Worm (Caenorhabditis elegans): ENCODE measurements around the gene nhr-264.
A peak's percentile ranks its signal among the peaks of the same experiment; 100 is the strongest.
"Not testable (repeated sequence)": the region's sequence is repeated elsewhere in the genome, so short reads cannot be mapped to it uniquely, and the experiment has no call there.

nhr-264 gene

ce11 chrIV:9293825-9294224, at the start of gene nhr-264:
Gene nhr-264, minus strand, starts transcription at chrIV:9293925.
- TF ChIP-seq R02D3.7, aly-2, spr-1 (tag; optimal IDR thresholded peaks at IDR 0.05): not testable (repeated sequence)

- TF ChIP-seq D1046.2 (GFP tag; IDR thresholded peaks at IDR 0.05), result no peak
- no peak for TF ChIP-seq daf-16 (GFP tag; optimal IDR thresholded peaks at IDR 0.05)
- TF ChIP-seq daf-16 (tag; optimal IDR thresholded peaks at IDR 0.05), result peak; percentile 90
- no peak for TF ChIP-seq mdt-29 (GFP tag; IDR thresholded peaks at IDR 0.05)
- no peak for TF ChIP-seq daf-19 (GFP tag; conservative IDR thresholded peaks at IDR 0.05)
- TF ChIP-seq madf-5 (GFP tag; IDR thresholded peaks at IDR 0.05), result no peak
- TF ChIP-seq snpc-1.2 (GFP tag; IDR thresholded peaks at IDR 0.05), result no peak
- no peak for TF ChIP-seq Y75B8A.6 (GFP tag; IDR thresholded peaks at IDR 0.05)
- no peak for TF ChIP-seq skn-1 (tag; optimal IDR thresholded peaks at IDR 0.05)
- TF ChIP-seq mes-2 (tag; optimal IDR thresholded peaks at IDR 0.05; ENCODE audit: poor library complexity, severe bottlenecking), result peak; percentile 10
- peak; percentile 31 for TF ChIP-seq nhr-77 (tag; optimal IDR thresholded peaks at IDR 0.05)
- peak; percentile 38 for TF ChIP-seq lin-38 (GFP tag; IDR thresholded peaks at IDR 0.05)
- peak; percentile 6 for TF ChIP-seq mep-1 (tag; optimal IDR thresholded peaks at IDR 0.05)
- no peak for TF ChIP-seq nhr-11 (tag; optimal IDR thresholded peaks at IDR 0.05)
- TF ChIP-seq aly-2 (tag; optimal IDR thresholded peaks at IDR 0.05), result no peak
- TF ChIP-seq Y48G9A.11 (GFP tag; IDR thresholded peaks at IDR 0.05), result peak; percentile 18; the same call in 1 of the 2 replicates
Measured at ce11 chrIV:9343102-9343599, 49.4 kb upstream of the nhr-264 start, which contains the start of gene pigc-1. Gene pigc-1, minus strand, starts transcription at chrIV:9343152.

ce11 chrIV:9341591-9341990, 47.9 kb upstream of the nhr-264 start, which contains the start of gene vps-26:
Gene vps-26, minus strand, starts transcription at chrIV:9341790.
- TF ChIP-seq F37D6.2 (tag; optimal IDR thresholded peaks at IDR 0.05) (no peak), unc-62 (GFP tag; optimal IDR thresholded peaks at IDR 0.05 in 1 of 2) (peak in 1 of 2 experiments; percentile 23), unc-62 (tag; optimal IDR thresholded peaks at IDR 0.05) (no peak), nhr-28 (tag; optimal IDR thresholded peaks at IDR 0.05) (peak; percentile 15), mep-1 (tag; optimal IDR thresholded peaks at IDR 0.05) (peak; percentile 14), lin-38 (GFP tag; IDR thresholded peaks at IDR 0.05) (peak; percentile 92), vab-7 (GFP tag; IDR thresholded peaks at IDR 0.05) (no peak), mes-2 (tag; optimal IDR thresholded peaks at IDR 0.05; ENCODE audit: poor library complexity, severe bottlenecking) (peak; percentile 26), dve-1 (tag; optimal IDR thresholded peaks at IDR 0.05; ENCODE audit: insufficient read depth) (peak; percentile 52), daf-16 (GFP tag; optimal IDR thresholded peaks at IDR 0.05) (no peak), daf-16 (tag; optimal IDR thresholded peaks at IDR 0.05) (peak; percentile 81), nhr-42 (GFP tag; IDR thresholded peaks at IDR 0.05) (no peak), ama-1 (optimal IDR thresholded peaks at IDR 0.05) (peak; percentile 26), hlh-30 (tag; optimal IDR thresholded peaks at IDR 0.05; ENCODE audit: insufficient read depth) (peak; percentile 22), lsy-2 (tag; optimal IDR thresholded peaks at IDR 0.05) (peak in 1 of 2 experiments; percentile 54), pqm-1 (tag; optimal IDR thresholded peaks at IDR 0.05) (peak; percentile 13)

- TF ChIP-seq spr-1 (tag; optimal IDR thresholded peaks at IDR 0.05) (no peak), mxl-3 (GFP tag; optimal IDR thresholded peaks at IDR 0.05) (no peak), T20F7.1 (GFP tag; optimal IDR thresholded peaks at IDR 0.05) (peak; percentile 28), egl-43 (GFP tag; IDR thresholded peaks at IDR 0.05) (no peak), daf-16 (GFP tag; optimal IDR thresholded peaks at IDR 0.05) (no peak), daf-16 (tag; optimal IDR thresholded peaks at IDR 0.05) (peak; percentile 17), hlh-11 (tag; optimal IDR thresholded peaks at IDR 0.05) (no peak)
Measured at ce11 chrIV:9339205-9339604, 45.5 kb upstream of the nhr-264 start, which contains the start of gene T20D3.6. Gene T20D3.6, minus strand, starts transcription at chrIV:9339305.
